Fruit fly (Drosophila melanogaster): Measurements from ENCODE around the gene CG31068.

dm6 chr3R:27265330-27265729 lies 31.8 kb downstream of the CG31068 start, which contains the start of the genes CG14262 and CG14260:
- no peak for TF ChIP-seq Pif1A (GFP tag; optimal IDR thresholded peaks at IDR 0.05)
- no peak for TF ChIP-seq CG9948 (tag; optimal IDR thresholded peaks at IDR 0.05)
- TF ChIP-seq Pif1B (GFP tag; optimal IDR thresholded peaks at IDR 0.05): no peak

Data from whole organism, pupa.